Worm (Caenorhabditis elegans) whole organism, late embryonic: Measurements from ENCODE around the gene F44D12.8.
A peak's percentile ranks its signal among the peaks of the same experiment; 100 is the strongest.

Experiments used
- F13H6.1 ChIP-seq: sonication (generic microtip); optimal IDR thresholded peaks from 2 replicates; lab custom pipeline; 2016; ENCODE audit warnings: missing genetic modification characterization, missing compliant biosample characterization
- K02D7.2 ChIP-seq: sonication (generic microtip); optimal IDR thresholded peaks from 2 replicates; lab custom pipeline; 2017; ENCODE audit warnings: mild to moderate bottlenecking, missing genetic modification characterization, missing compliant biosample characterization
- T23F11.4 ChIP-seq: fragments of 200-800 bp; sonication (Bioruptor generic); optimal IDR thresholded peaks from 2 replicates; lab custom pipeline; 2018; ENCODE audit warnings: mild to moderate bottlenecking, missing genetic modification characterization, missing compliant biosample characterization
- Y22D7AL.16 ChIP-seq: sonication (generic microtip); optimal IDR thresholded peaks from 2 replicates; lab custom pipeline; 2016; ENCODE audit warnings: missing genetic modification characterization, missing compliant biosample characterization
- ahr-1 ChIP-seq: sonication (generic microtip); optimal IDR thresholded peaks from 2 replicates; lab custom pipeline; 2016; ENCODE audit warnings: missing genetic modification characterization, missing compliant biosample characterization
- ama-1 ChIP-seq: fragments of 150-350 bp; optimal IDR thresholded peaks from 2 replicates; lab custom pipeline; 2014
- ceh-14 ChIP-seq: sonication (generic microtip); optimal IDR thresholded peaks from 2 replicates; lab custom pipeline; 2016; ENCODE audit warnings: missing genotype, missing genetic modification characterization, missing compliant biosample characterization
- ceh-19 ChIP-seq: fragments of 200-800 bp; sonication (Bioruptor generic); optimal IDR thresholded peaks from 2 replicates; lab custom pipeline; 2018; ENCODE audit warnings: mild to moderate bottlenecking, missing genetic modification characterization, missing compliant biosample characterization
- ceh-2 ChIP-seq: sonication (generic microtip); optimal IDR thresholded peaks from 2 replicates; lab custom pipeline; 2016; ENCODE audit warnings: missing genotype, missing genetic modification characterization, missing compliant biosample characterization
- ceh-22 ChIP-seq: sonication (generic microtip); optimal IDR thresholded peaks from 2 replicates; lab custom pipeline; 2017; ENCODE audit warnings: missing biosample characterization, missing genetic modification characterization
- ceh-24 ChIP-seq: sonication (generic microtip); optimal IDR thresholded peaks from 2 replicates; lab custom pipeline; 2016; ENCODE audit warnings: mild to moderate bottlenecking, missing genetic modification characterization, missing compliant biosample characterization
- ceh-34 ChIP-seq: sonication (generic microtip); optimal IDR thresholded peaks from 2 replicates; lab custom pipeline; 2016; ENCODE audit warnings: mild to moderate bottlenecking, missing genetic modification characterization, missing compliant biosample characterization
- ceh-48 ChIP-seq: sonication (generic microtip); optimal IDR thresholded peaks from 2 replicates; lab custom pipeline; 2016; ENCODE audit warnings: missing genetic modification characterization, inconsistent platforms, missing compliant biosample characterization
- ceh-6 ChIP-seq: fragments of 200-800 bp; sonication (Bioruptor generic); optimal IDR thresholded peaks from 2 replicates; lab custom pipeline; 2018; ENCODE audit warnings: mild to moderate bottlenecking, missing genetic modification characterization, missing compliant biosample characterization
- ceh-9 ChIP-seq: sonication (generic microtip); optimal IDR thresholded peaks from 2 replicates; lab custom pipeline; 2016; ENCODE audit warnings: mild to moderate bottlenecking, missing genetic modification characterization, inconsistent platforms, missing compliant biosample characterization
- che-1 ChIP-seq: sonication (generic microtip); optimal IDR thresholded peaks from 2 replicates; lab custom pipeline; 2016; ENCODE audit warnings: mild to moderate bottlenecking, missing genetic modification characterization, missing compliant biosample characterization
- elt-2 ChIP-seq: sonication (generic microtip); optimal IDR thresholded peaks from 2 replicates; lab custom pipeline; 2016; ENCODE audit warnings: missing genetic modification reagents, missing genetic modification characterization, missing compliant biosample characterization
- eyg-1 ChIP-seq: sonication (generic microtip); optimal IDR thresholded peaks from 2 replicates; lab custom pipeline; 2016; ENCODE audit warnings: missing genotype, missing genetic modification characterization, missing compliant biosample characterization
- fax-1 ChIP-seq: sonication (generic microtip); optimal IDR thresholded peaks from 2 replicates; lab custom pipeline; 2016; ENCODE audit warnings: missing genotype, missing genetic modification characterization, missing compliant biosample characterization
- fkh-6 ChIP-seq: sonication (generic microtip); optimal IDR thresholded peaks from 2 replicates; lab custom pipeline; 2016; ENCODE audit warnings: missing genetic modification characterization, missing compliant biosample characterization
- gmeb-2 ChIP-seq: sonication (generic microtip); optimal IDR thresholded peaks from 2 replicates; lab custom pipeline; 2016; ENCODE audit warnings: missing genetic modification characterization, inconsistent platforms, missing compliant biosample characterization
- hlh-13 ChIP-seq: fragments of 200-800 bp; sonication (Bioruptor generic); optimal IDR thresholded peaks from 2 replicates; lab custom pipeline; 2018; ENCODE audit warnings: mild to moderate bottlenecking, missing genetic modification characterization, missing compliant biosample characterization
- hlh-15 ChIP-seq: sonication (generic microtip); optimal IDR thresholded peaks from 2 replicates; lab custom pipeline; 2016; ENCODE audit warnings: missing genetic modification characterization, missing compliant biosample characterization
- hlh-30 ChIP-seq: sonication (generic microtip); optimal IDR thresholded peaks from 2 replicates; lab custom pipeline; 2017; ENCODE audit warnings: antibody characterized with exemption, missing genetic modification characterization, missing compliant biosample characterization; ENCODE audit not compliant: insufficient read depth
- hlh-6 ChIP-seq: sonication (generic microtip); optimal IDR thresholded peaks from 2 replicates; lab custom pipeline; 2016; ENCODE audit warnings: missing genotype, missing genetic modification characterization, missing compliant biosample characterization
- lin-11 ChIP-seq: fragments of 200-800 bp; sonication (Bioruptor generic); optimal IDR thresholded peaks from 2 replicates; lab custom pipeline; 2018; ENCODE audit warnings: mild to moderate bottlenecking, missing genetic modification characterization, missing compliant biosample characterization
- nfya-1 ChIP-seq: sonication (generic microtip); optimal IDR thresholded peaks from 2 replicates; lab custom pipeline; 2017; ENCODE audit warnings: missing genetic modification characterization, mild to moderate bottlenecking, missing compliant biosample characterization, antibody characterized with exemption, moderate library complexity
- npax-4 ChIP-seq: sonication (generic microtip); optimal IDR thresholded peaks from 2 replicates; lab custom pipeline; 2016; ENCODE audit warnings: missing genetic modification characterization, missing compliant biosample characterization
- odd-2 ChIP-seq: sonication (generic microtip); optimal IDR thresholded peaks from 2 replicates; lab custom pipeline; 2017; ENCODE audit warnings: antibody characterized with exemption, mild to moderate bottlenecking, missing genetic modification characterization, missing compliant biosample characterization
- pax-1 ChIP-seq: fragments of 150-350 bp; optimal IDR thresholded peaks from 2 replicates; lab custom pipeline; 2014; ENCODE audit warnings: missing biosample characterization, missing genetic modification characterization
- pha-4 ChIP-seq: fragments of 150-350 bp; optimal IDR thresholded peaks from 2 replicates; lab custom pipeline; 2018; ENCODE audit warnings: missing biosample characterization, missing genetic modification reagents, missing genetic modification characterization
- pros-1 ChIP-seq: fragments of 150-350 bp; optimal IDR thresholded peaks from 2 replicates; lab custom pipeline; 2014; ENCODE audit warnings: missing biosample characterization, missing genetic modification reagents, missing genetic modification characterization
- sox-2 ChIP-seq: fragments of 200-800 bp; sonication (Bioruptor generic); IDR thresholded peaks from 2 replicates; pipeline ENCODE4 v1.3.6; 2022; ENCODE audit warnings: missing genetic modification reagents, missing genetic modification characterization, missing compliant biosample characterization
- syd-9 ChIP-seq: sonication (generic microtip); optimal IDR thresholded peaks from 2 replicates; lab custom pipeline; 2016; ENCODE audit warnings: mild to moderate bottlenecking, missing genetic modification characterization, moderate library complexity, missing compliant biosample characterization
- tbx-2 ChIP-seq: sonication (generic microtip); optimal IDR thresholded peaks from 2 replicates; lab custom pipeline; 2016; ENCODE audit warnings: missing genetic modification characterization, missing compliant biosample characterization
- ttx-3 ChIP-seq: sonication (generic microtip); optimal IDR thresholded peaks from 2 replicates; lab custom pipeline; 2016; ENCODE audit warnings: missing genetic modification reagents, missing genetic modification characterization, missing compliant biosample characterization
- unc-42 ChIP-seq: sonication (generic microtip); optimal IDR thresholded peaks from 2 replicates; lab custom pipeline; 2016; ENCODE audit warnings: missing genotype, missing genetic modification characterization, missing compliant biosample characterization
- unc-55 ChIP-seq: sonication (generic microtip); optimal IDR thresholded peaks from 2 replicates; lab custom pipeline; 2017; ENCODE audit warnings: missing biosample characterization, missing genetic modification reagents, missing genetic modification characterization
- unc-86 ChIP-seq: sonication (generic microtip); optimal IDR thresholded peaks from 2 replicates; lab custom pipeline; 2016; ENCODE audit warnings: missing genetic modification characterization, missing compliant biosample characterization
- zip-5 ChIP-seq: sonication (generic microtip); optimal IDR thresholded peaks from 2 replicates; lab custom pipeline; 2016; ENCODE audit warnings: missing genetic modification characterization, missing compliant biosample characterization
- ztf-16 ChIP-seq: sonication (generic microtip); optimal IDR thresholded peaks from 2 replicates; lab custom pipeline; 2017; ENCODE audit warnings: missing genetic modification characterization, missing compliant biosample characterization

The F44D12.8 gene

ce11 chrIV:9994895-9995394 lies 28.1 kb upstream of the F44D12.8 start, which contains the start of gene uba-1:
TSS of gene uba-1 (minus strand) at chrIV:9994945.
- TF ChIP-seq ttx-3 (no peak), ceh-34 (tag; lab: Kevin White, UChicago) (no peak), ceh-9 (tag; lab: Kevin White, UChicago) (no peak), F13H6.1 (tag; lab: Kevin White, UChicago) (no peak), ceh-24 (tag; lab: Kevin White, UChicago) (no peak), unc-55 (no peak), pha-4 (tag; lab: Kevin White, UChicago) (no peak), hlh-6 (tag; lab: Kevin White, UChicago) (no peak), tbx-2 (tag; lab: Kevin White, UChicago) (no peak), nfya-1 (no peak)

DNA sequence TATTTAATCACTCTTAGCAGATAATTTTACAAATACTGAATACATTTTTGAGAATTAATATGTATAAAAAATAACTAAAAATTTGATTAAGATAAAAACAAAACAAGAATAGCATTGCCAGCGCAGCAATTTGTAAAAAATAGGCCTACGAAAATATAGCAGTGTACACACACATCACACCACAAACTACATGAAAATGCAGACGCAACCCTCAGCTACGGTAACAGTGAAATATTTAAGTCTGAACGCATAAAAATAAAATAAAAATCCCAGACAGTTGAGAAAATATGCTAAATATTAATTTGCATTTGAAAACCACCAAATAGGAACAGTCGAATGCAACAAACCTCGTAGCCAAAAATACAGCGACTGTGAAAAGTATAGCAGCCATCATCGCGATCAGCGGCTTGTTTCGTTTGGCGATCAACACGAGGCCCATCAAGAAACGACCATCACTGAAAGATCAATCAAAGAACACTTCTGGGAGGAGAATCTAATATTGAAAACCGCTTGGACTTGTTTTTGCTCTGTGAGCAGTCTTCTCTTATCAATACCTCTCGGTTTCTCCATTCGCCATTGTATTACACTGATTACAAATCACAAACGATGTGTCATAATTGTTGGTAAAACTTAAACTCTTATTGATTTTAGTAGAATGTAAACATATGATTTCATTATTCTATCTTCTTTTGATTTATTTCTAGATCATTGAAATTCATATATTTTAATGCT lies 24.4 kb upstream of the F44D12.8 start, which contains the start of gene pyp-1:
TSS of gene pyp-1 (minus strand) at position 439 of the 732 bp plus-strand sequence.
- TF ChIP-seq fax-1 (tag; lab: Kevin White, UChicago) = no peak
- TF ChIP-seq unc-86 (tag; lab: Kevin White, UChicago) = no peak
- peak; percentile 6 for TF ChIP-seq elt-2

- TF ChIP-seq hlh-30 (tag; lab: Kevin White, UChicago) (no peak), syd-9 (no peak), gmeb-2 (tag; lab: Kevin White, UChicago) (no peak), lin-11 (tag; lab: Kevin White, UChicago) (no peak), ttx-3 (no peak), odd-2 (tag; lab: Kevin White, UChicago) (no peak), nfya-1 (no peak), pax-1 (no peak), ceh-9 (tag; lab: Kevin White, UChicago) (no peak)
- TF ChIP-seq, all 69 proteins: peak for 0
These were observed 21.3 kb upstream of the F44D12.8 start, which contains the start of gene C47E12.3 for ce11 chrIV:10001748-10002147. TSS of gene C47E12.3 (minus strand) at chrIV:10001848.

- TF ChIP-seq pros-1 (no peak), ama-1 (lab: Kevin White, UChicago) (no peak), ztf-16 (tag; lab: Kevin White, UChicago) (no peak), T23F11.4 (GFP tag; lab: Kevin White, UChicago) (no peak), ceh-2 (tag; lab: Kevin White, UChicago) (no peak), zip-5 (tag; lab: Kevin White, UChicago) (no peak), hlh-13 (no peak), unc-42 (no peak), gmeb-2 (tag; lab: Kevin White, UChicago) (no peak), ceh-14 (tag; lab: Kevin White, UChicago) (no peak), ceh-22 (tag; lab: Kevin White, UChicago) (no peak), eyg-1 (tag; lab: Kevin White, UChicago) (no peak), fkh-6 (no peak), ceh-19 (GFP tag; lab: Kevin White, UChicago) (no peak), sox-2 (GFP tag; lab: Robert Waterston, UW) (no peak)
These were observed 19.7 kb upstream of the F44D12.8 start, which contains the start of the genes C47E12.2 and sars-1 for ce11 chrIV:10003372-10003771. TSS of gene C47E12.2 (minus strand) at chrIV:10003502. TSS of gene sars-1 (plus strand) at chrIV:10003726.

- TF ChIP-seq npax-4 (tag; lab: Kevin White, UChicago) (no peak), hlh-15 (tag; lab: Kevin White, UChicago) (no peak), hlh-30 (tag; lab: Kevin White, UChicago) (no peak), Y22D7AL.16 (no peak), T23F11.4 (GFP tag; lab: Kevin White, UChicago) (no peak), K02D7.2 (tag; lab: Kevin White, UChicago) (no peak), odd-2 (tag; lab: Kevin White, UChicago) (no peak), ceh-48 (tag; lab: Kevin White, UChicago) (no peak), syd-9 (no peak), ceh-6 (GFP tag; lab: Kevin White, UChicago) (no peak), ceh-34 (tag; lab: Kevin White, UChicago) (no peak), che-1 (tag; lab: Kevin White, UChicago) (no peak), ceh-9 (tag; lab: Kevin White, UChicago) (no peak), ahr-1 (tag; lab: Kevin White, UChicago) (no peak), ttx-3 (no peak)
These were observed 16.3 kb upstream of the F44D12.8 start, which contains the start of gene C47E12.13 for ce11 chrIV:10006792-10007191. TSS of gene C47E12.13 (minus strand) at chrIV:10006892.
